Worm (Caenorhabditis elegans) whole organism, L1 larva: ENCODE results near the gene F26F4.12.

Source experiments
- C16A3.4 ChIP-seq: fragments of 150-350 bp; optimal IDR thresholded peaks from 2 replicates; lab custom pipeline; 2014; ENCODE audit warnings: missing biosample characterization, missing genetic modification characterization
- C34B4.2 ChIP-seq: sonication (generic microtip); optimal IDR thresholded peaks from 2 replicates; lab custom pipeline; 2017; ENCODE audit warnings: mild to moderate bottlenecking, missing genetic modification characterization, missing compliant biosample characterization
- F16B12.6 ChIP-seq: fragments of 150-350 bp; optimal IDR thresholded peaks from 2 replicates; lab custom pipeline; 2014; ENCODE audit warnings: missing biosample characterization, missing genetic modification characterization
- Y116A8C.19 ChIP-seq: sonication (generic microtip); optimal IDR thresholded peaks from 2 replicates; lab custom pipeline; 2016; ENCODE audit warnings: missing compliant biosample characterization, missing genetic modification characterization, borderline replicate concordance
- aly-2 ChIP-seq: fragments of 150-350 bp; optimal IDR thresholded peaks from 2 replicates; lab custom pipeline; 2014; ENCODE audit warnings: missing biosample characterization, missing genetic modification characterization
- ama-1 ChIP-seq: fragments of 150-350 bp; optimal IDR thresholded peaks from 2 replicates; lab custom pipeline; 2014
- ceh-8 ChIP-seq: fragments of 200-800 bp; sonication (Bioruptor generic); optimal IDR thresholded peaks from 2 replicates; lab custom pipeline; 2018; ENCODE audit warnings: mild to moderate bottlenecking, missing genetic modification characterization, moderate library complexity, missing compliant biosample characterization
- ceh-82 ChIP-seq, 3 experiments: fragments of 150-350 bp in 1 of 3; sonication (generic microtip) in 2 of 3; optimal IDR thresholded peaks; 2 replicates each; lab custom pipeline; 2014 to 2017; ENCODE audit warnings: missing biosample characterization in 3 of 3, missing genetic modification characterization in 3 of 3
- ceh-88 ChIP-seq: fragments of 200-800 bp; sonication (Bioruptor generic); IDR thresholded peaks from 2 replicates; pipeline ENCODE4 v1.3.6; 2022; ENCODE audit warnings: missing genetic modification characterization, missing compliant biosample characterization
- dsc-1 ChIP-seq: sonication (generic microtip); optimal IDR thresholded peaks from 2 replicates; lab custom pipeline; 2016; ENCODE audit warnings: mild to moderate bottlenecking, missing genetic modification characterization, missing compliant biosample characterization
- efl-1 ChIP-seq, 4 experiments: fragments of 150-350 bp; optimal IDR thresholded peaks in 3 of 4; peaks in 1 of 4; 1 replicate in 1 of 4; 2 replicates in 3 of 4; lab custom pipeline; 2014; ENCODE audit warnings: missing biosample characterization in 2 of 4, missing genetic modification characterization in 2 of 4, missing genetic modification reagents in 2 of 4
- efl-3 ChIP-seq: fragments of 200-800 bp; sonication (Bioruptor generic); optimal IDR thresholded peaks from 2 replicates; lab custom pipeline; 2018; ENCODE audit warnings: mild to moderate bottlenecking, missing genetic modification characterization, missing compliant biosample characterization
- egl-13 ChIP-seq: sonication (generic microtip); optimal IDR thresholded peaks from 2 replicates; lab custom pipeline; 2016; ENCODE audit warnings: missing genotype, missing genetic modification reagents, missing genetic modification characterization, missing compliant biosample characterization
- elt-3 ChIP-seq, 6 experiments: fragments of 150-350 bp in 1 of 6; sonication (generic microtip); optimal IDR thresholded peaks; 2 replicates each; lab custom pipeline; 2017 to 2018; ENCODE audit warnings: missing biosample characterization in 6 of 6, missing genetic modification characterization in 6 of 6, inconsistent platforms in 1 of 6
- ets-5 ChIP-seq: fragments of 200-800 bp; sonication (Bioruptor generic); IDR thresholded peaks from 2 replicates; pipeline ENCODE4 v1.3.6; 2022; ENCODE audit warnings: missing genetic modification characterization, missing compliant biosample characterization
- fkh-10 ChIP-seq: sonication (generic microtip); optimal IDR thresholded peaks from 2 replicates; lab custom pipeline; 2017; ENCODE audit warnings: missing biosample characterization, missing genetic modification reagents, missing genetic modification characterization
- fkh-4 ChIP-seq: sonication (generic microtip); optimal IDR thresholded peaks from 2 replicates; lab custom pipeline; 2016; ENCODE audit warnings: missing compliant biosample characterization, missing genetic modification characterization, borderline replicate concordance
- grh-1 ChIP-seq: fragments of 200-800 bp; sonication (Bioruptor generic); IDR thresholded peaks from 2 replicates; pipeline ENCODE4 v1.3.6; 2022; ENCODE audit warnings: missing genetic modification reagents, missing genetic modification characterization, missing compliant biosample characterization
- hlh-4 ChIP-seq: sonication (generic microtip); optimal IDR thresholded peaks from 2 replicates; lab custom pipeline; 2016; ENCODE audit warnings: mild to moderate bottlenecking, missing genetic modification characterization, missing compliant biosample characterization
- hpl-2 ChIP-seq: fragments of 150-350 bp; optimal IDR thresholded peaks from 2 replicates; lab custom pipeline; 2014; ENCODE audit warnings: missing biosample characterization, missing genetic modification reagents, missing genetic modification characterization
- isw-1 ChIP-seq: fragments of 200-800 bp; sonication (Bioruptor generic); IDR thresholded peaks from 2 replicates; pipeline ENCODE4 v1.3.6; 2022; ENCODE audit warnings: missing genetic modification characterization, missing compliant biosample characterization
- jun-1 ChIP-seq: fragments of 150-350 bp; optimal IDR thresholded peaks from 2 replicates; lab custom pipeline; 2014; ENCODE audit warnings: missing biosample characterization, missing genetic modification reagents, missing genetic modification characterization
- lin-14 ChIP-seq: fragments of 200-800 bp; sonication (Bioruptor generic); optimal IDR thresholded peaks from 2 replicates; lab custom pipeline; 2018; ENCODE audit warnings: mild to moderate bottlenecking, missing genetic modification characterization, moderate library complexity, missing compliant biosample characterization
- lin-35 ChIP-seq, 2 experiments: fragments of 150-350 bp; optimal IDR thresholded peaks; 2 replicates each; lab custom pipeline; 2014; ENCODE audit warnings: missing biosample characterization in 2 of 2, missing genetic modification characterization in 2 of 2, missing genetic modification reagents in 2 of 2
- lin-39 ChIP-seq: fragments of 150-350 bp; optimal IDR thresholded peaks from 2 replicates; lab custom pipeline; 2014; ENCODE audit warnings: missing biosample characterization, missing genetic modification reagents, missing genetic modification characterization
- lir-3 ChIP-seq: sonication (generic microtip); optimal IDR thresholded peaks from 2 replicates; lab custom pipeline; 2016; ENCODE audit warnings: mild to moderate bottlenecking, missing genetic modification characterization, moderate library complexity, missing compliant biosample characterization; ENCODE audit not compliant: poor library complexity
- lsy-2 ChIP-seq, 2 experiments: fragments of 150-350 bp; optimal IDR thresholded peaks; 2 replicates each; lab custom pipeline; 2014; ENCODE audit warnings: missing biosample characterization in 2 of 2, missing genetic modification characterization in 2 of 2
- mef-2 ChIP-seq: fragments of 150-350 bp; optimal IDR thresholded peaks from 2 replicates; lab custom pipeline; 2014; ENCODE audit warnings: missing biosample characterization, missing genetic modification characterization
- mep-1 ChIP-seq: fragments of 150-350 bp; optimal IDR thresholded peaks from 2 replicates; lab custom pipeline; 2014; ENCODE audit warnings: missing biosample characterization, missing genetic modification characterization
- nhr-11 ChIP-seq: fragments of 150-350 bp; optimal IDR thresholded peaks from 2 replicates; lab custom pipeline; 2014; ENCODE audit warnings: missing biosample characterization, missing genetic modification characterization
- nhr-12 ChIP-seq: sonication (generic microtip); optimal IDR thresholded peaks from 2 replicates; lab custom pipeline; 2017; ENCODE audit warnings: missing biosample characterization, missing genetic modification characterization
- nhr-237 ChIP-seq: fragments of 150-350 bp; optimal IDR thresholded peaks from 2 replicates; lab custom pipeline; 2014; ENCODE audit warnings: missing biosample characterization, missing genetic modification characterization
- nhr-28 ChIP-seq: fragments of 150-350 bp; optimal IDR thresholded peaks from 2 replicates; lab custom pipeline; 2014; ENCODE audit warnings: missing biosample characterization, missing genetic modification characterization
- nhr-71 ChIP-seq: sonication (generic microtip); optimal IDR thresholded peaks from 2 replicates; lab custom pipeline; 2016; ENCODE audit warnings: mild to moderate bottlenecking, missing genetic modification characterization, moderate library complexity, missing compliant biosample characterization
- nhr-76 ChIP-seq: sonication (generic microtip); optimal IDR thresholded peaks from 2 replicates; lab custom pipeline; 2017; ENCODE audit warnings: missing biosample characterization, missing genetic modification characterization
- nhr-77 ChIP-seq: fragments of 150-350 bp; optimal IDR thresholded peaks from 2 replicates; lab custom pipeline; 2014; ENCODE audit warnings: missing biosample characterization, missing genetic modification characterization
- nhr-84 ChIP-seq: sonication (generic microtip); optimal IDR thresholded peaks from 2 replicates; lab custom pipeline; 2017; ENCODE audit warnings: missing biosample characterization, missing genetic modification characterization
- nhr-85 ChIP-seq: sonication (generic microtip); peaks from one replicate; lab custom pipeline; 2016; ENCODE audit warnings: missing genetic modification characterization, inconsistent platforms, missing compliant biosample characterization
- nhr-90 ChIP-seq: sonication (generic microtip); optimal IDR thresholded peaks from 2 replicates; lab custom pipeline; 2016; ENCODE audit warnings: mild to moderate bottlenecking, missing genetic modification characterization, missing compliant biosample characterization; ENCODE audit not compliant: poor library complexity
- pax-3 ChIP-seq: fragments of 200-800 bp; sonication (Bioruptor generic); optimal IDR thresholded peaks from 2 replicates; lab custom pipeline; 2018; ENCODE audit warnings: mild to moderate bottlenecking, missing genetic modification characterization, moderate library complexity, missing compliant biosample characterization
- pqm-1 ChIP-seq: sonication (generic microtip); optimal IDR thresholded peaks from 3 replicates; lab custom pipeline; 2017; ENCODE audit warnings: missing biosample characterization, missing genetic modification characterization
- rnt-1 ChIP-seq: sonication (generic microtip); optimal IDR thresholded peaks from 2 replicates; lab custom pipeline; 2016; ENCODE audit warnings: mild to moderate bottlenecking, missing genetic modification characterization, moderate library complexity, missing compliant biosample characterization
- snpc-4 ChIP-seq: fragments of 150-350 bp; optimal IDR thresholded peaks from 2 replicates; lab custom pipeline; 2014; ENCODE audit warnings: missing biosample characterization, missing genetic modification characterization
- snu-23 ChIP-seq: sonication (generic microtip); optimal IDR thresholded peaks from 2 replicates; lab custom pipeline; 2016; ENCODE audit warnings: missing genetic modification characterization, missing compliant biosample characterization
- sptf-1 ChIP-seq: fragments of 150-350 bp; optimal IDR thresholded peaks from 2 replicates; lab custom pipeline; 2014; ENCODE audit warnings: missing biosample characterization, missing genetic modification characterization
- sup-37 ChIP-seq: fragments of 200-800 bp; sonication (Bioruptor generic); optimal IDR thresholded peaks from 2 replicates; lab custom pipeline; 2018; ENCODE audit warnings: mild to moderate bottlenecking, missing genetic modification characterization, missing compliant biosample characterization
- swsn-7 ChIP-seq: sonication (generic microtip); optimal IDR thresholded peaks from 2 replicates; lab custom pipeline; 2016; ENCODE audit warnings: missing genetic modification characterization, missing compliant biosample characterization
- tbx-2 ChIP-seq: sonication (generic microtip); optimal IDR thresholded peaks from 2 replicates; lab custom pipeline; 2016; ENCODE audit warnings: missing genetic modification characterization, missing compliant biosample characterization
- vab-15 ChIP-seq: sonication (generic microtip); optimal IDR thresholded peaks from 2 replicates; lab custom pipeline; 2017; ENCODE audit warnings: missing genotype, mild to moderate bottlenecking, missing genetic modification characterization, missing compliant biosample characterization
- zag-1 ChIP-seq: fragments of 150-350 bp; optimal IDR thresholded peaks from 2 replicates; lab custom pipeline; 2014; ENCODE audit warnings: missing biosample characterization, missing genetic modification characterization
- zip-4 ChIP-seq: fragments of 200-800 bp; sonication (Bioruptor generic); optimal IDR thresholded peaks from 2 replicates; lab custom pipeline; 2018; ENCODE audit warnings: mild to moderate bottlenecking, missing genetic modification characterization, moderate library complexity, missing compliant biosample characterization
- ztf-4 ChIP-seq: fragments of 150-350 bp; optimal IDR thresholded peaks from 2 replicates; lab custom pipeline; 2014; ENCODE audit warnings: missing biosample characterization, missing genetic modification characterization

Gene F26F4.12

DNA sequence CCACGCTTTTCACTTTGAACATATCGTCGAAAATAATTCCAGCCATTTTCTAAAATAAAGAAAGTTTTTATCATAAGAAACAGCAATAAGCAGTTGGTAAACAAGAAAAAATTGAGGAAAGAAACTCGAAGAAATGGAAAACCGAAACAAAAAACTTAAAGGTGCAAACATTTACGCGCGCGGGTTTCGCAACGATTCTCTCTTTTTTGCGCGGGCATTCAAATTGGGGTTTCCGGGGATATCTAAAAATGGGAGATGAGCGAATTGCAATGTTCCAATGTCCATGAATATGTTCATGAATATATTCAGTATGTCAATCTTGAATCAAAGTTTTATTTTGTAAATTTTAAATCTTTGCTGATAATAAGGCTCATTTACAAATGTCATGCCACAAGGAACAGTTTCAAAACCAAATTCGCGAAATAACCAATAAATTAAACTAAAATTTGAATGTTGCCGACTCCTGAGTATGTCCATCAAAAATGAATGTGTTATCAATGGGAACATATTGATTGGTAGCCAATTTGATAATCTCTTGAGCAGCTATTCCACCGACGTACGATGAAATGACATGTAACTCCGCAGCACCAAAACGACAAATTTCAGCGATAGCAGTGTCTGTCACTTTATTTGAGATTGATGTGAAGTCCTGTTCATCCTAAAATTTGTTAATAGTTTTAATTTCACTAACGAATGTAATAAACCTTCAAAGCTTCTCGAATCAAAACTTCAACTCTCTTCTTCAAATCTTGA is 8.3 kb upstream of the F26F4.12 start, which contains the start of gene rpb-8 (continued):
- peak; percentile 38 for TF ChIP-seq tbx-2 (tag; lab: Kevin White, UChicago)
- TF ChIP-seq nhr-237 (tag; lab: Kevin White, UChicago): no peak
- no peak for TF ChIP-seq F16B12.6 (tag; lab: Kevin White, UChicago)
- peak; percentile 22 for TF ChIP-seq zip-4
- TF ChIP-seq C34B4.2 (tag; lab: Kevin White, UChicago): no peak
- peak; percentile 37 for TF ChIP-seq lir-3
- peak; percentile 56 to 80 for TF ChIP-seq lsy-2 (tag; optimal IDR thresholded peaks at IDR 0.05; lab: Kevin White, UChicago)
- TF ChIP-seq nhr-77: peak; percentile 20
- no peak for TF ChIP-seq fkh-4 (tag; lab: Kevin White, UChicago)
- TF ChIP-seq ets-5: no peak
- TF ChIP-seq mef-2: no peak
- no peak for TF ChIP-seq pax-3
- TF ChIP-seq snpc-4: no peak
- TF ChIP-seq C16A3.4 (tag; lab: Kevin White, UChicago): peak; percentile 69
- TF ChIP-seq swsn-7 (tag; lab: Kevin White, UChicago): peak; percentile 29
- no peak for TF ChIP-seq efl-3 (GFP tag; lab: Kevin White, UChicago)
- peak in 2 of 3 experiments; percentile 28 to 71 for TF ChIP-seq ceh-82 (tag; optimal IDR thresholded peaks at IDR 0.05; lab: Kevin White, UChicago)
- TF ChIP-seq nhr-76 (tag; lab: Kevin White, UChicago): no peak
- no peak for TF ChIP-seq grh-1
- peak in 1 of 6 experiments; percentile 23 for TF ChIP-seq elt-3 (tag; optimal IDR thresholded peaks at IDR 0.05; lab: Kevin White, UChicago)
- no peak for TF ChIP-seq sup-37 (GFP tag; lab: Kevin White, UChicago)
- peak; percentile 17 for TF ChIP-seq nhr-90 (tag; lab: Kevin White, UChicago)
- no peak for TF ChIP-seq egl-13 (tag; lab: Kevin White, UChicago)
- no peak for TF ChIP-seq nhr-11
- no peak for TF ChIP-seq nhr-84 (tag; lab: Kevin White, UChicago)
- peak; percentile 2; the same call in 1 of the 2 replicates for TF ChIP-seq isw-1
- no peak for TF ChIP-seq ceh-88 (GFP tag; lab: Robert Waterston, UW)
- TF ChIP-seq lin-35 (GFP tag; optimal IDR thresholded peaks at IDR 0.05; lab: Kevin White, UChicago): peak; percentile 94 to 96
- TF ChIP-seq sptf-1 (tag; lab: Kevin White, UChicago): no peak
- peak; percentile 49 for TF ChIP-seq nhr-71 (tag; lab: Kevin White, UChicago)
- no peak for TF ChIP-seq Y116A8C.19 (tag; lab: Kevin White, UChicago)
- no peak for TF ChIP-seq dsc-1 (tag; lab: Kevin White, UChicago)
- TF ChIP-seq nhr-28: no peak
- peak; percentile 19 for TF ChIP-seq hpl-2
- TF ChIP-seq nhr-12 (tag; lab: Kevin White, UChicago): no peak
- no peak for TF ChIP-seq mep-1 (tag; lab: Kevin White, UChicago)
- TF ChIP-seq aly-2: no peak
- no peak for TF ChIP-seq ama-1
- no peak for TF ChIP-seq lin-39 (tag; lab: Kevin White, UChicago)
- TF ChIP-seq pqm-1 (tag; lab: Kevin White, UChicago): no peak
- TF ChIP-seq snu-23 (GFP tag; lab: Kevin White, UChicago): peak; percentile 54
- no peak for TF ChIP-seq zag-1 (tag; lab: Kevin White, UChicago)
- TF ChIP-seq nhr-85: no peak
- TF ChIP-seq ceh-8 (GFP tag; lab: Kevin White, UChicago): no peak
- peak; percentile 74 for TF ChIP-seq rnt-1 (tag; lab: Kevin White, UChicago)
- no peak for TF ChIP-seq jun-1
- peak; percentile 87 to 93 for TF ChIP-seq efl-1 (optimal IDR thresholded peaks at IDR 0.05; lab: Kevin White, UChicago)
- TF ChIP-seq efl-1 (GFP tag; optimal IDR thresholded peaks at IDR 0.05 in 1 of 2; lab: Kevin White, UChicago): peak; percentile 93 to 99
- no peak for TF ChIP-seq vab-15 (tag; lab: Kevin White, UChicago)
- TF ChIP-seq ztf-4: peak; percentile 7
- TF ChIP-seq fkh-10 (GFP tag; lab: Kevin White, UChicago): no peak
- TF ChIP-seq hlh-4 (tag; lab: Kevin White, UChicago): no peak
- TF ChIP-seq lin-14 (GFP tag; lab: Kevin White, UChicago): no peak
